Fruit fly (Drosophila melanogaster) whole organism, adult: Measurements from ENCODE around the gene Wnt4.

Experiments
- CG11617 ChIP-seq: fragments of 200-800 bp; sonication (Bioruptor generic); optimal IDR thresholded peaks from 2 replicates; lab custom pipeline; 2017; ENCODE audit warnings: mild to moderate bottlenecking, missing biosample characterization, missing genetic modification reagents, missing genetic modification characterization
- CG12768 ChIP-seq: fragments of 200-800 bp; sonication (Bioruptor generic); optimal IDR thresholded peaks from 2 replicates; lab custom pipeline; 2017; ENCODE audit warnings: missing biosample characterization, missing genetic modification characterization, mild to moderate bottlenecking, moderate library complexity, missing genetic modification reagents
- CG1620 ChIP-seq: fragments of 200-800 bp; sonication (Bioruptor generic); optimal IDR thresholded peaks from 2 replicates; lab custom pipeline; 2016; ENCODE audit warnings: missing biosample characterization, missing genetic modification characterization
- CG33017 ChIP-seq: fragments of 200-800 bp; sonication (Bioruptor generic); optimal IDR thresholded peaks from 2 replicates; lab custom pipeline; 2018; ENCODE audit warnings: missing biosample characterization, mild to moderate bottlenecking, missing genetic modification characterization, moderate library complexity
- CG7101 ChIP-seq: fragments of 200-800 bp; sonication (Bioruptor generic); optimal IDR thresholded peaks from 2 replicates; lab custom pipeline; 2018; ENCODE audit warnings: missing biosample characterization, mild to moderate bottlenecking, missing genetic modification characterization, moderate library complexity
- Hr96 ChIP-seq: fragments of 200-800 bp; sonication (Bioruptor generic); optimal IDR thresholded peaks from 2 replicates; lab custom pipeline; 2016; ENCODE audit warnings: missing biosample characterization, missing genetic modification characterization
- Mnt ChIP-seq: fragments of 200-800 bp; sonication (Bioruptor generic); optimal IDR thresholded peaks from 2 replicates; lab custom pipeline; 2016; ENCODE audit warnings: missing biosample characterization, mild to moderate bottlenecking, missing genetic modification characterization
- bab1 ChIP-seq: fragments of 200-800 bp; sonication (Bioruptor generic); optimal IDR thresholded peaks from 3 replicates; lab custom pipeline; 2019; ENCODE audit warnings: missing biosample characterization, mild to moderate bottlenecking, missing genetic modification characterization, moderate library complexity
- cic ChIP-seq: fragments of 200-800 bp; sonication (Bioruptor generic); optimal IDR thresholded peaks from 2 replicates; lab custom pipeline; 2017; ENCODE audit warnings: missing biosample characterization, mild to moderate bottlenecking, missing genetic modification characterization, moderate library complexity
- cnc ChIP-seq, 2 experiments: fragments of >200 bp; optimal IDR thresholded peaks; 2 replicates each; lab custom pipeline; 2017
- kay ChIP-seq: fragments of 200-800 bp; sonication (Bioruptor generic); peaks from one replicate; lab custom pipeline; 2016; ENCODE audit warnings: missing biosample characterization, missing genetic modification characterization, borderline replicate concordance
- toe ChIP-seq: fragments of 200-800 bp; sonication (Bioruptor generic); optimal IDR thresholded peaks from 2 replicates; lab custom pipeline; 2016; ENCODE audit warnings: missing biosample characterization, missing genetic modification characterization

Wnt4 gene

dm6 chr2L:7207660-7208059, 69.3 kb downstream of the Wnt4 start:
- TF ChIP-seq CG33017 (tag; lab: Kevin White, UChicago) (no peak), Mnt (GFP tag; lab: Kevin White, UChicago) (no peak), toe (GFP tag; lab: Kevin White, UChicago) (no peak), kay (GFP tag; lab: Kevin White, UChicago) (no peak), cic (no peak), Hr96 (GFP tag; lab: Kevin White, UChicago) (no peak), CG11617 (GFP tag; lab: Kevin White, UChicago) (no peak), CG1620 (GFP tag; lab: Kevin White, UChicago) (no peak), CG12768 (GFP tag; lab: Kevin White, UChicago) (no peak), bab1 (GFP tag; lab: Kevin White, UChicago) (no peak), cnc (optimal IDR thresholded peaks at IDR 0.05; lab: Kevin White, UChicago) (no peak), CG7101 (no peak)
